Fruit fly (Drosophila melanogaster) whole organism: ENCODE data around the gene ND-18.

ENCODE experiments used
- CG8478 ChIP-seq: fragments of >200 bp; optimal IDR thresholded peaks from 2 replicates; lab custom pipeline; 2018; ENCODE audit warnings: inconsistent platforms
- Dll ChIP-seq: fragments of >200 bp; optimal IDR thresholded peaks from 2 replicates; lab custom pipeline; 2017
- EcR ChIP-seq, 2 experiments: fragments of >200 bp; optimal IDR thresholded peaks; 2 replicates each; lab custom pipeline; 2017; ENCODE audit warnings: missing biosample characterization in 2 of 2, missing genetic modification characterization in 2 of 2, missing genetic modification reagents in 2 of 2
- pan ChIP-seq: fragments of >200 bp; optimal IDR thresholded peaks from 2 replicates; lab custom pipeline; 2017
- psq ChIP-seq: fragments of >200 bp; optimal IDR thresholded peaks from 2 replicates; lab custom pipeline; 2017
- usp ChIP-seq: fragments of >200 bp; optimal IDR thresholded peaks from 2 replicates; lab custom pipeline; 2017; ENCODE audit warnings: missing biosample characterization, missing genetic modification characterization, mixed read lengths

ND-18 gene

dm6 chrX:19522597-19522996, 30.4 kb downstream of the ND-18 start:
- TF ChIP-seq psq (lab: Kevin White, UChicago) (no peak), pan (lab: Kevin White, UChicago) (no peak), usp (no peak), CG8478 (lab: Kevin White, UChicago) (peak; percentile 60), Dll (lab: Kevin White, UChicago) (peak; percentile 16), EcR (GFP tag; optimal IDR thresholded peaks at IDR 0.05; lab: Kevin White, UChicago) (no peak)

DNA sequence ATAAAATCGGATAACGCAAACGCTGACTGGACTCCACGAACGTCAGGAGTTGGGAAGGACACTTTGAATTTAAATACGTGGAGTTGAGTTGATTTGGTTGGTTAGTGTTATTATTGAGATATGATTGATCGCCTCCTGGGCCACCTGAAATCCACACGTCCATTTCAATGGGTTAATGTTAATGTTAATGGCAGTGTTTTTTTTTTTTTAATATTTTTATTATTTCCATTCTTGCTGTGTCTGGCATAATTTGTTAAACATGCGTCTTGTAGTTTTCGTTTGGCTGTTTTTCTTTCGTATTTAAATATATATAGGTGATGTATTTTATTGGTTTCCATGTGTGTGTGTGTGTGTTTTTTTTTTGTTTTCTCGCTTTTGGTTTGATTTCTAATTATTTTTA, 39.4 kb downstream of the ND-18 start, which contains the start of gene CG12231:
TSS of gene CG12231 (minus strand) at position 101 of the 400 bp plus-strand sequence.
- TF ChIP-seq CG8478 (lab: Kevin White, UChicago) (no peak), usp (no peak), Dll (lab: Kevin White, UChicago) (no peak), EcR (GFP tag; optimal IDR thresholded peaks at IDR 0.05; lab: Kevin White, UChicago) (no peak), psq (lab: Kevin White, UChicago) (no peak), pan (lab: Kevin White, UChicago) (no peak)

DNA sequence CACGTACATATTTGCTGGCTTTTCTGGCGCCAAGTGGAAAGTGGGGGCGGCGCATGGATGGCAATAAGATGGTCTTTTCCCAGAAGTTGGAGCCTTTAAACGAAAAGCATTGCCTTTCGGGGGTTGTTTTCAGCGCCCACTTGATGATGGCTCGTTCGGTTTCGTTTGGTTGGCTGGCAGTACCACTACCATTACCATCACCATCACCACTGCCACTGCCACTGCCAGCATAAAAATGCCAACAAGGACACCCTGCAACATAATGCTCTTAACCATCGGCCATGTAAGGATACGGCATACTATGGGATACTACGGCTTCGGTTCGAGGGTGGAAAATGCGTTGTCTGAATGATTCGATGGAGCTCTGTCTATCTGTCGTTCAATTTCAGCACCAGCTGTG, 43.2 kb downstream of the ND-18 start:
- TF ChIP-seq EcR (GFP tag; optimal IDR thresholded peaks at IDR 0.05; lab: Kevin White, UChicago), result no peak
- no peak for TF ChIP-seq pan (lab: Kevin White, UChicago)
- no peak for TF ChIP-seq CG8478 (lab: Kevin White, UChicago)
- TF ChIP-seq psq (lab: Kevin White, UChicago), result no peak
- TF ChIP-seq usp, result no peak
- no peak for TF ChIP-seq Dll (lab: Kevin White, UChicago)
